Worm (Caenorhabditis elegans): ENCODE data around the gene Y73C8C.8.

DNA sequence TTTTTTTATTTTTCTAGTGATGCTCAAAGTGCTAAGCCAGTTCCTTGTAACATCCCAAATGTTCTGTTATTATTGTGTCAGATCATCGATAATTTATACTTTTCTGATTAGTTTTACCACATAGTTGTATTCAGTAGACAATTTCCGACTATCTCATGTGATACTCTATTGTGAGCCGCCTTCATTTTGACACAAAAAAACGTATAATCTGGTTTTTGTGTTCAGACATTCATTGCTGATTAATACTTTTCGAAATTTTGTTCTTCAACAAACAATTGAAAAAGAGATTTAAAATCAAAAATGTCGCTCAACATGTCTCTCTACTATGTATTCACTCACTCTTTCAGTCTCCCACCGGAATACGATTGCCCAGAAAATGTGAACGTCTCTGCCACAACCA lies 32.2 kb downstream of the Y73C8C.8 start, which contains the start of gene srt-7:
- TF ChIP-seq unc-62 (GFP tag; optimal IDR thresholded peaks at IDR 0.05) (no peak), fos-1 (tag; optimal IDR thresholded peaks at IDR 0.05) (no peak)
